Worm (Caenorhabditis elegans) whole organism, L4 larva: ENCODE data around the gene F07E5.5.
A peak's percentile ranks its signal among the peaks of the same experiment; 100 is the strongest.

Source experiments
- F37D6.2 ChIP-seq: sonication (generic microtip); optimal IDR thresholded peaks from 2 replicates; lab custom pipeline; 2016; ENCODE audit warnings: mild to moderate bottlenecking, missing genetic modification characterization, missing compliant biosample characterization
- F44E2.7 ChIP-seq: fragments of 200-800 bp; sonication (Bioruptor generic); IDR thresholded peaks from 2 replicates; pipeline ENCODE4 v2.1.2; 2022; ENCODE audit warnings: missing genetic modification characterization, missing compliant biosample characterization
- T20F7.1 ChIP-seq: fragments of 200-800 bp; sonication (Bioruptor generic); optimal IDR thresholded peaks from 2 replicates; lab custom pipeline; 2018; ENCODE audit warnings: mild to moderate bottlenecking, missing genetic modification characterization, missing compliant biosample characterization
- aha-1 ChIP-seq: fragments of 150-350 bp; peaks from one replicate; lab custom pipeline; 2014; ENCODE audit warnings: missing biosample characterization, missing genetic modification characterization
- aly-2 ChIP-seq: sonication (generic microtip); optimal IDR thresholded peaks from 2 replicates; lab custom pipeline; 2018; ENCODE audit warnings: missing biosample characterization, missing genetic modification characterization
- arid-1 ChIP-seq: fragments of 200-800 bp; sonication (Bioruptor generic); conservative IDR thresholded peaks from 2 replicates; pipeline ENCODE4 v1.3.6; 2022; ENCODE audit warnings: missing genetic modification reagents, missing genetic modification characterization, missing compliant biosample characterization
- attf-4 ChIP-seq: sonication (generic microtip); optimal IDR thresholded peaks from 3 replicates; lab custom pipeline; 2017; ENCODE audit warnings: missing biosample characterization, missing genetic modification characterization
- ces-1 ChIP-seq: fragments of 150-350 bp; sonication (generic microtip); optimal IDR thresholded peaks from 4 replicates; lab custom pipeline; 2014; ENCODE audit warnings: missing biosample characterization, missing genetic modification reagents, missing genetic modification characterization
- dpl-1 ChIP-seq: fragments of 150-350 bp; optimal IDR thresholded peaks from 2 replicates; lab custom pipeline; 2014; ENCODE audit warnings: missing biosample characterization, missing genetic modification reagents, missing genetic modification characterization
- duxl-1 ChIP-seq: sonication (generic microtip); optimal IDR thresholded peaks from 2 replicates; lab custom pipeline; 2016; ENCODE audit warnings: mild to moderate bottlenecking, missing genetic modification characterization, moderate library complexity, missing compliant biosample characterization; ENCODE audit not compliant: poor library complexity
- egl-43 ChIP-seq: fragments of 200-800 bp; sonication (Bioruptor generic); IDR thresholded peaks from 2 replicates; pipeline ENCODE4 v1.3.6; 2022; ENCODE audit warnings: missing genetic modification reagents, missing genetic modification characterization, missing compliant biosample characterization
- fos-1 ChIP-seq: fragments of 150-350 bp; optimal IDR thresholded peaks from 2 replicates; lab custom pipeline; 2014; ENCODE audit warnings: missing biosample characterization, missing genetic modification characterization
- gei-8 ChIP-seq: fragments of 200-800 bp; sonication (Bioruptor generic); optimal IDR thresholded peaks from 2 replicates; lab custom pipeline; 2018; ENCODE audit warnings: mild to moderate bottlenecking, missing genetic modification characterization, missing compliant biosample characterization
- hif-1 ChIP-seq, 2 experiments: sonication (generic microtip); optimal IDR thresholded peaks; 2 replicates each; lab custom pipeline; 2016 to 2017; ENCODE audit warnings: missing compliant biosample characterization in 2 of 2, missing genetic modification characterization in 2 of 2, missing genetic modification reagents in 2 of 2, missing genotype in 2 of 2, mild to moderate bottlenecking in 1 of 2
- hlh-30 ChIP-seq: sonication (generic microtip); optimal IDR thresholded peaks from 2 replicates; lab custom pipeline; 2017; ENCODE audit warnings: antibody characterized with exemption, mild to moderate bottlenecking, missing genetic modification characterization, missing compliant biosample characterization; ENCODE audit not compliant: insufficient read depth
- hmg-1.1 ChIP-seq: fragments of 200-800 bp; sonication (Bioruptor generic); IDR thresholded peaks from 2 replicates; pipeline ENCODE4 v1.3.6; 2022; ENCODE audit warnings: missing genetic modification reagents, missing genetic modification characterization, missing compliant biosample characterization
- jun-1 ChIP-seq: fragments of 150-350 bp; optimal IDR thresholded peaks from 2 replicates; lab custom pipeline; 2014; ENCODE audit warnings: missing biosample characterization, missing genetic modification reagents, missing genetic modification characterization
- lin-1 ChIP-seq: fragments of 200-800 bp; sonication (Bioruptor generic); IDR thresholded peaks from 2 replicates; pipeline ENCODE4 v1.3.6; 2022; ENCODE audit warnings: missing genetic modification reagents, missing genetic modification characterization, missing compliant biosample characterization
- lin-29 ChIP-seq: fragments of 200-800 bp; sonication (Bioruptor generic); IDR thresholded peaks from 2 replicates; pipeline ENCODE4 v1.3.6; 2022; ENCODE audit warnings: missing genetic modification reagents, missing genetic modification characterization, missing compliant biosample characterization
- lin-38 ChIP-seq: fragments of 200-800 bp; sonication (Bioruptor generic); IDR thresholded peaks from 2 replicates; pipeline ENCODE4 v1.3.6; 2022; ENCODE audit warnings: missing genetic modification reagents, missing genetic modification characterization, missing compliant biosample characterization
- mdl-1 ChIP-seq, 2 experiments: fragments of 150-350 bp in 1 of 2; sonication (generic microtip) in 1 of 2; optimal IDR thresholded peaks; 2 replicates each; lab custom pipeline; 2014 to 2017; ENCODE audit warnings: missing biosample characterization in 2 of 2, missing genetic modification characterization in 2 of 2
- mes-2 ChIP-seq: sonication (generic microtip); optimal IDR thresholded peaks from 2 replicates; lab custom pipeline; 2016; ENCODE audit warnings: missing genotype, mild to moderate bottlenecking, missing genetic modification characterization, missing compliant biosample characterization; ENCODE audit not compliant: poor library complexity, severe bottlenecking
- nhr-111 ChIP-seq: fragments of 200-800 bp; sonication (Bioruptor generic); optimal IDR thresholded peaks from 2 replicates; lab custom pipeline; 2018; ENCODE audit warnings: mild to moderate bottlenecking, missing genetic modification characterization, missing compliant biosample characterization
- nhr-25 ChIP-seq: sonication (generic microtip); optimal IDR thresholded peaks from 2 replicates; lab custom pipeline; 2017; ENCODE audit warnings: missing genetic modification characterization, mild to moderate bottlenecking, missing compliant biosample characterization, antibody characterized with exemption, moderate library complexity, borderline replicate concordance; ENCODE audit not compliant: insufficient read depth
- nhr-41 ChIP-seq: fragments of 200-800 bp; sonication (Bioruptor generic); IDR thresholded peaks from 2 replicates; pipeline ENCODE4 v1.3.6; 2022; ENCODE audit warnings: missing genetic modification reagents, missing genetic modification characterization, missing compliant biosample characterization
- nhr-6 ChIP-seq: fragments of 150-350 bp; optimal IDR thresholded peaks from 2 replicates; lab custom pipeline; 2014; ENCODE audit warnings: missing biosample characterization, missing genetic modification characterization
- nhr-76 ChIP-seq: fragments of 150-350 bp; optimal IDR thresholded peaks from 2 replicates; lab custom pipeline; 2014; ENCODE audit warnings: missing biosample characterization, missing genetic modification characterization
- saeg-2 ChIP-seq: fragments of 200-800 bp; sonication (Bioruptor generic); IDR thresholded peaks from 2 replicates; pipeline ENCODE4 v1.3.6; 2022; ENCODE audit warnings: missing genetic modification reagents, missing genetic modification characterization, missing compliant biosample characterization
- unc-62 ChIP-seq, 3 experiments: fragments of 150-350 bp in 1 of 3; sonication (generic microtip); optimal IDR thresholded peaks in 2 of 3; peaks in 1 of 3; 1 replicate in 1 of 3; 2 replicates in 2 of 3; lab custom pipeline; 2014 to 2017; ENCODE audit warnings: missing biosample characterization in 3 of 3, missing genetic modification characterization in 3 of 3, missing genetic modification reagents in 3 of 3, missing genotype in 1 of 3
- zfp-2 ChIP-seq: sonication (generic microtip); optimal IDR thresholded peaks from 2 replicates; lab custom pipeline; 2016; ENCODE audit warnings: mild to moderate bottlenecking, missing genetic modification characterization, missing compliant biosample characterization
- zfp-3 ChIP-seq: fragments of 200-800 bp; sonication (Bioruptor generic); conservative IDR thresholded peaks from 2 replicates; pipeline ENCODE4 v1.3.6; 2022; ENCODE audit warnings: missing genetic modification reagents, missing genetic modification characterization, missing compliant biosample characterization

The F07E5.5 gene

DNA sequence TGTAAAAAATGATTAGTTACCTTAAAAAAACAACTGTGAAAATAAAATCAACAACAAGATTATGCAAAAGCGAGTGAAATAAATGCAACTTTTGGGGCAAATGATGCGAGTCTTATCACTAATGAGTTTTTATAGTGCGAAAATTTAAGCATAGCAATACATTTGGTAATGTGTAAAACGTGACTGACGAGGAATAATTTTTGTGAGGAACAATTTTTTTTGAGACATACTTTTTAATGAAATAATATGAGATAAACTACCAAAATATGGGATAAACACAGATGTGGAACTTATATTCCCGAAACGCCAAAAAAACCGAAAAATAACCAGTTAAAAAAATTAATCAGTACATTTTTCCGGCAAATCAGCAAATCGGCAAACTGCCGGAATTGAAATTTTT, 21.6 kb upstream of the F07E5.5 start, which contains the start of gene F07E5.9:
TSS of gene F07E5.9 (minus strand) at position 101 of the 400 bp plus-strand sequence.
- TF ChIP-seq egl-43 (GFP tag; lab: Robert Waterston, UW), result no peak
- no peak for TF ChIP-seq mes-2 (tag; lab: Kevin White, UChicago)
- no peak for TF ChIP-seq lin-29 (GFP tag; lab: Robert Waterston, UW)
- TF ChIP-seq gei-8 (GFP tag; lab: Kevin White, UChicago), result no peak
- no peak for TF ChIP-seq nhr-6 (tag; lab: Kevin White, UChicago)
- no peak for TF ChIP-seq attf-4 (tag; lab: Kevin White, UChicago)
- TF ChIP-seq nhr-76 (tag; lab: Kevin White, UChicago), result no peak

DNA sequence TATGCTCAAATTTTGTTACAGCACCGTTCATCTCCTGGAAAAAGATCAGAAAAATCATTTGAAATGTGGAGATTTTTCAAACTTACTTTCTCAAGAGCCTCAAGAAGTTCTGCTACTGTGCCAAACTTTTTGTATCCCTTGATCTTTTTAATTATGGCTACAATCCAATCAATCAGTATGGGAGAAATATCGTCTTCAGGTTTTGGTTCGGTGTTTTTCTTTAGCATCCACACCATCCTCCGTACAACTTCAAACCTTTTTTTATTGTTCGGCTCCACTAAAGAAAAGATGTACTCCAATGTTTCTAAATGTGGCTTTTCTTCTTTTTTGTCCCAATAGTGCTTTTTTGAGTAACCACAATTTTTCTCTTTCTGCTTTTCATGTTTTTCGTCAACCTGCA, 17.6 kb upstream of the F07E5.5 start:
- TF ChIP-seq unc-62 (GFP tag; optimal IDR thresholded peaks at IDR 0.05 in 1 of 2; lab: Kevin White, UChicago) (peak in 1 of 2 experiments; percentile 95), unc-62 (tag; optimal IDR thresholded peaks at IDR 0.05; lab: Kevin White, UChicago) (no peak), hmg-1.1 (GFP tag; lab: Robert Waterston, UW) (no peak)

DNA sequence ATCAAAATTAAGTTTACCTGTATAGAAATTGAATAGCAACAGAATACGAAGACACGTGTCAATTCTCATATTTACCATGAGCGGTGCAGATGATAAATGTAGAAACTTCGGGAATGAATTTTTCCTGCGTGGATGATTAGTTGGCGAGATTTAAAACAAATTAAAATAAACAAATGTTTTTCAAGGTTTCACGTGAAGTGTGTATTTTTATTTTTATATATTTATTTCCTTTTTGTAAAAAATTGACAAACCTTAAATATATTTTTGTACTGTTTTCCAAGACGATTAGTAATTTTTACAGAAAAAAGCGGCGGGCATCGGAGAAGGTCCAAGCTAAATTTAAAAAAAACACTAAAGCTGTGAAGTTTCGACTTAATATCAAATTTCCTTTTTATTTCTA, 16.6 kb upstream of the F07E5.5 start, which contains the start of gene F07E5.8:
TSS of gene F07E5.8 (minus strand) at position 101 of the 400 bp plus-strand sequence.
- TF ChIP-seq zfp-3 (no peak), lin-1 (GFP tag; lab: Robert Waterston, UW) (no peak), ces-1 (GFP tag; lab: Kevin White, UChicago) (no peak), fos-1 (no peak), jun-1 (no peak), nhr-111 (no peak), saeg-2 (no peak), zfp-2 (tag; lab: Kevin White, UChicago) (no peak), duxl-1 (tag; lab: Kevin White, UChicago) (no peak), nhr-25 (no peak), arid-1 (GFP tag; lab: Robert Waterston, UW) (no peak), T20F7.1 (no peak), lin-29 (GFP tag; lab: Robert Waterston, UW) (no peak), dpl-1 (GFP tag; lab: Kevin White, UChicago) (no peak), hlh-30 (no peak), F37D6.2 (tag; lab: Kevin White, UChicago) (no peak), nhr-41 (GFP tag; lab: Robert Waterston, UW) (no peak), lin-38 (GFP tag; lab: Robert Waterston, UW) (no peak)

DNA sequence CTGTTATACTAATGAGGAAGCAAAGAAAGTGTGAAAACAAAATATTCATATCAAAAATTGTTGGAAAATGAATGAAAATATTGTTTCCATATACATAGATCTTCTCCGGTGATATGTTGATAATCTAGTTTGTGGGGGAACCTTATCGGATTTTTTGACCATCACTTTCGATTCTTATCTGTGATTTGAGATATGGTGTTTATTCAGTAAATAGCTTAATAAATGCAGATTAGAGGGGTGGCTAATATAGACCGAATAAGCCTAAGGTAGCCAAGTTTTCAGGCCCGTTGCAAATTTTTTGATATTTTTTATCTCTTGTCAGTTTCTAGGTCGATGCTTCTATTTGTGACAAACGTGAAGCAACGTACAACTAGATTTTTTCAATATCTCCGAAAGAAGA, 12.6 kb upstream of the F07E5.5 start, which contains the start of gene F07E5.7:
TSS of gene F07E5.7 (minus strand) at position 101 of the 400 bp plus-strand sequence.
- TF ChIP-seq lin-1 (GFP tag; lab: Robert Waterston, UW), result no peak
- TF ChIP-seq aly-2, result no peak
- TF ChIP-seq hif-1 (tag; optimal IDR thresholded peaks at IDR 0.05; lab: Kevin White, UChicago), result no peak
- TF ChIP-seq F44E2.7, result no peak
- no peak for TF ChIP-seq mdl-1 (tag; optimal IDR thresholded peaks at IDR 0.05; lab: Kevin White, UChicago)
- no peak for TF ChIP-seq arid-1 (GFP tag; lab: Robert Waterston, UW)

DNA sequence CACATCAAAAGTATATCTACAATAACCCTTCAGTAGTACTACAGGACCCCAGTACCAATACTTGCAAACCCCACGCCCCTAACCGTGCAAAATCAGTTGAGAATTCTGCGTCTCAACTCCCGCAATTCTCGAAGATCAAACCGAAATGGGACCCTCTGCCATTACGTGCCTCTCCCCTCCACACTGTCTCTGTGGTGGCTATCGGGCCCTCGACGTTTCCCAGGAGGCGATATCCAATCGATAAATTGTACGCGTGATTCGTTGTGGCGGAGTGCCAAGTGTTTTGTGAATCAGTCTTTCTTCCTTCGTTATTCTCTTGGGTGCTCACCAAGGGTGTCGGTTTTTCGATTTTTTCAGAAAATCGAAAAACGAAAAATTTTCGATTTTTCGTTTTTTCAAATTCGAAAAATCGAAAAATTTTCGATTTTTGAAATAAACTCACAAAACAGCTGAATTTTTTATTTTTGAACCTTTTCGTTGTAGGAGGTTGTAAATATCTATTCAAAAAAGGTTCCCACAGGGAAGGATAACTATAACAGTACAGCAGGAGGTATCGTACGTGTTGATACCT, 8.7 kb upstream of the F07E5.5 start, which contains the start of gene F07E5.12:
TSS of gene F07E5.12 (plus strand) at position 521 of the 571 bp plus-strand sequence.
- TF ChIP-seq aha-1 (tag; lab: Kevin White, UChicago), result peak; percentile 23
- TF ChIP-seq, all 104 proteins: peak for 1; not testable (repeated sequence) for 103
